Worm (Caenorhabditis elegans): Measurements from ENCODE around the gene F59B2.8.

- TF ChIP-seq him-1 (tag; optimal IDR thresholded peaks at IDR 0.05), result no peak
- no peak for TF ChIP-seq dao-5 (tag; optimal IDR thresholded peaks at IDR 0.05)
Observed at ce11 chrIII:9030818-9031217, 20.8 kb upstream of the F59B2.8 start.

All from whole organism, L4/young adult.